Worm (Caenorhabditis elegans) whole organism, L3 larva: ENCODE measurements around the gene R10H10.3.

Experiments
- ZK546.5 ChIP-seq: sonication (generic microtip); optimal IDR thresholded peaks from 2 replicates; lab custom pipeline; 2017; ENCODE audit warnings: missing biosample characterization, missing genetic modification characterization
- ceh-16 ChIP-seq: sonication (generic microtip); optimal IDR thresholded peaks from 2 replicates; lab custom pipeline; 2017; ENCODE audit warnings: missing biosample characterization, missing genetic modification characterization
- daf-12 ChIP-seq: fragments of 150-350 bp; optimal IDR thresholded peaks from 2 replicates; lab custom pipeline; 2014; ENCODE audit warnings: missing biosample characterization, missing genetic modification reagents, missing genetic modification characterization
- egl-27 ChIP-seq: sonication (generic microtip); optimal IDR thresholded peaks from 4 replicates; lab custom pipeline; 2017; ENCODE audit warnings: missing biosample characterization, missing genetic modification reagents, missing genetic modification characterization
- egl-5 ChIP-seq: fragments of 150-350 bp; optimal IDR thresholded peaks from 2 replicates; lab custom pipeline; 2017; ENCODE audit warnings: missing biosample characterization, missing genetic modification reagents, missing genetic modification characterization, inconsistent platforms
- fkh-10 ChIP-seq: sonication (generic microtip); optimal IDR thresholded peaks from 2 replicates; lab custom pipeline; 2017; ENCODE audit warnings: missing biosample characterization, missing genetic modification reagents, missing genetic modification characterization
- fkh-2 ChIP-seq: fragments of 150-350 bp; optimal IDR thresholded peaks from 2 replicates; lab custom pipeline; 2014; ENCODE audit warnings: missing biosample characterization, missing genetic modification reagents, missing genetic modification characterization
- lin-39 ChIP-seq: fragments of 150-350 bp; optimal IDR thresholded peaks from 2 replicates; lab custom pipeline; 2018; ENCODE audit warnings: missing biosample characterization, missing genetic modification reagents, missing genetic modification characterization
- nhr-76 ChIP-seq: fragments of 150-350 bp; sonication (generic microtip); optimal IDR thresholded peaks from 5 replicates; lab custom pipeline; 2014; ENCODE audit warnings: missing biosample characterization, missing genetic modification characterization
- pqm-1 ChIP-seq: fragments of 150-350 bp; optimal IDR thresholded peaks from 2 replicates; lab custom pipeline; 2017; ENCODE audit warnings: missing biosample characterization, missing genetic modification characterization, inconsistent platforms
- snpc-4 ChIP-seq: fragments of 150-350 bp; optimal IDR thresholded peaks from 2 replicates; lab custom pipeline; 2014; ENCODE audit warnings: missing biosample characterization, missing genetic modification characterization
- tbx-2 ChIP-seq: sonication (generic microtip); optimal IDR thresholded peaks from 2 replicates; lab custom pipeline; 2016; ENCODE audit warnings: mild to moderate bottlenecking, missing genetic modification characterization, missing compliant biosample characterization
- unc-62 ChIP-seq: fragments of 150-350 bp; sonication (generic microtip); optimal IDR thresholded peaks from 4 replicates; lab custom pipeline; 2014; ENCODE audit warnings: missing biosample characterization, missing genetic modification reagents, missing genetic modification characterization
- zag-1 ChIP-seq: fragments of 150-350 bp; optimal IDR thresholded peaks from 2 replicates; lab custom pipeline; 2014; ENCODE audit warnings: missing biosample characterization, missing genetic modification characterization

- TF ChIP-seq fkh-2: no peak
- TF ChIP-seq lin-39 (tag; lab: Kevin White, UChicago): no peak
- no peak for TF ChIP-seq zag-1 (tag; lab: Kevin White, UChicago)
- TF ChIP-seq unc-62: no peak
- no peak for TF ChIP-seq egl-27 (tag; lab: Kevin White, UChicago)
- no peak for TF ChIP-seq daf-12 (tag; lab: Kevin White, UChicago)
- TF ChIP-seq ceh-16: no peak
- no peak for TF ChIP-seq nhr-76
- TF ChIP-seq egl-5 (tag; lab: Kevin White, UChicago): no peak
- TF ChIP-seq fkh-10 (GFP tag; lab: Kevin White, UChicago): no peak
- TF ChIP-seq ZK546.5: no peak
- no peak for TF ChIP-seq pqm-1 (tag; lab: Kevin White, UChicago)
- TF ChIP-seq tbx-2 (tag; lab: Kevin White, UChicago): no peak
- no peak for TF ChIP-seq snpc-4 (tag; lab: Kevin White, UChicago)
Observed at ce11 chrIV:10357842-10358241, 30.5 kb upstream of the R10H10.3 start, which contains the start of gene gkow-1.
